Fruit fly (Drosophila melanogaster): ENCODE measurements around the gene Arp5.

The Arp5 gene

dm6 chr3R:18169982-18170531, 15.2 kb upstream of the Arp5 start:
- no peak for TF ChIP-seq CG8478 (optimal IDR thresholded peaks at IDR 0.05)
- no peak for TF ChIP-seq CTCF (optimal IDR thresholded peaks at IDR 0.05)

dm6 chr3R:18171983-18172967, 13.0 kb upstream of the Arp5 start:
- no peak for TF ChIP-seq CG8478 (optimal IDR thresholded peaks at IDR 0.05)
- no peak for TF ChIP-seq CTCF (optimal IDR thresholded peaks at IDR 0.05)

dm6 chr3R:18183244-18183643, 2.1 kb upstream of the Arp5 start, which contains the start of gene cdm:
Gene cdm (minus strand): TSS chr3R:18183479.
- no peak for TF ChIP-seq CTCF (optimal IDR thresholded peaks at IDR 0.05)
- no peak for TF ChIP-seq CG8478 (optimal IDR thresholded peaks at IDR 0.05)

- no peak for TF ChIP-seq CTCF (optimal IDR thresholded peaks at IDR 0.05)
- TF ChIP-seq CG8478 (optimal IDR thresholded peaks at IDR 0.05), result no peak
Observed at dm6 chr3R:18188702-18189125, 3.4 kb downstream of the Arp5 start, which contains the start of the genes CG12321 and MED17. Gene CG12321 (minus strand): TSS chr3R:18188707. Gene MED17 (plus strand): TSS chr3R:18189072.

dm6 chr3R:18191867-18192266, 6.6 kb downstream of the Arp5 start, which contains the start of gene CG14313:
Gene CG14313 (minus strand): TSS chr3R:18191967.
- TF ChIP-seq CTCF (optimal IDR thresholded peaks at IDR 0.05) (no peak), CG8478 (optimal IDR thresholded peaks at IDR 0.05) (no peak)

dm6 chr3R:18195295-18195694, 10.0 kb downstream of the Arp5 start:
- no peak for TF ChIP-seq CG8478 (optimal IDR thresholded peaks at IDR 0.05)
- TF ChIP-seq CTCF (optimal IDR thresholded peaks at IDR 0.05), result no peak

dm6 chr3R:18196622-18196990, 11.3 kb downstream of the Arp5 start:
- TF ChIP-seq CG8478 (optimal IDR thresholded peaks at IDR 0.05) (no peak), CTCF (optimal IDR thresholded peaks at IDR 0.05) (no peak)

dm6 chr3R:18196991-18197801, 11.9 kb downstream of the Arp5 start:
- TF ChIP-seq CTCF (optimal IDR thresholded peaks at IDR 0.05), result no peak
- no peak for TF ChIP-seq CG8478 (optimal IDR thresholded peaks at IDR 0.05)

- no peak for TF ChIP-seq CG8478 (optimal IDR thresholded peaks at IDR 0.05)
- TF ChIP-seq CTCF (optimal IDR thresholded peaks at IDR 0.05), result no peak
Observed at dm6 chr3R:18197802-18198148, 12.5 kb downstream of the Arp5 start.

dm6 chr3R:18198518-18199118, 13.3 kb downstream of the Arp5 start:
- no peak for TF ChIP-seq CTCF (optimal IDR thresholded peaks at IDR 0.05)
- TF ChIP-seq CG8478 (optimal IDR thresholded peaks at IDR 0.05), result no peak

- TF ChIP-seq CTCF (optimal IDR thresholded peaks at IDR 0.05), result no peak
- TF ChIP-seq CG8478 (optimal IDR thresholded peaks at IDR 0.05), result no peak
Observed at dm6 chr3R:18199177-18199884, 14.0 kb downstream of the Arp5 start, which contains the start of the genes Ssdp and CG7985. Gene Ssdp (minus strand): TSS chr3R:18199595. Gene CG7985 (plus strand): TSS chr3R:18199857.

dm6 chr3R:18199885-18200249, 14.6 kb downstream of the Arp5 start:
- TF ChIP-seq CG8478 (optimal IDR thresholded peaks at IDR 0.05) (no peak), CTCF (optimal IDR thresholded peaks at IDR 0.05) (no peak)

dm6 chr3R:18208479-18208878, 23.2 kb downstream of the Arp5 start, which contains the start of gene CG44158:
Gene CG44158 (plus strand): TSS chr3R:18208779.
- no peak for TF ChIP-seq CTCF (optimal IDR thresholded peaks at IDR 0.05)
- TF ChIP-seq CG8478 (optimal IDR thresholded peaks at IDR 0.05), result no peak

- TF ChIP-seq CTCF (optimal IDR thresholded peaks at IDR 0.05) (no peak), CG8478 (optimal IDR thresholded peaks at IDR 0.05) (no peak)
Observed at dm6 chr3R:18215300-18215699, 30.0 kb downstream of the Arp5 start.
